Fruit fly (Drosophila melanogaster) whole organism, embryonic: ENCODE data around the gene scny.

Experiments
- Ada2b ChIP-seq: fragments of 200-800 bp; sonication (Bioruptor generic); IDR thresholded peaks from 2 replicates; pipeline ENCODE4 v1.3.6; 2022; ENCODE audit warnings: missing biosample characterization, missing genetic modification characterization
- CG10543 ChIP-seq: fragments of 200-800 bp; sonication (Bioruptor generic); optimal IDR thresholded peaks from 3 replicates; lab custom pipeline; 2017; ENCODE audit warnings: missing biosample characterization, mild to moderate bottlenecking, missing genetic modification characterization, moderate library complexity
- CG11398 ChIP-seq: fragments of 200-800 bp; sonication (Bioruptor generic); optimal IDR thresholded peaks from 2 replicates; lab custom pipeline; 2016; ENCODE audit warnings: missing biosample characterization, missing genetic modification characterization
- CG11696 ChIP-seq: fragments of 200-800 bp; sonication (Bioruptor generic); IDR thresholded peaks from 2 replicates; pipeline ENCODE4 v1.3.6; 2022; ENCODE audit warnings: missing biosample characterization, missing genetic modification characterization
- CG13624 ChIP-seq: fragments of 200-800 bp; sonication (Bioruptor generic); optimal IDR thresholded peaks from 2 replicates; lab custom pipeline; 2016; ENCODE audit warnings: missing biosample characterization, missing genetic modification characterization
- CG15514 ChIP-seq: fragments of 200-800 bp; sonication (Bioruptor generic); optimal IDR thresholded peaks from 3 replicates; lab custom pipeline; 2017; ENCODE audit warnings: missing biosample characterization, missing genetic modification characterization, mild to moderate bottlenecking, moderate library complexity, missing genetic modification reagents
- CG1832 ChIP-seq: fragments of 200-800 bp; sonication (Bioruptor generic); optimal IDR thresholded peaks from 2 replicates; lab custom pipeline; 2017; ENCODE audit warnings: missing biosample characterization, mild to moderate bottlenecking, missing genetic modification characterization, inconsistent platforms
- CG30020 ChIP-seq: fragments of 200-800 bp; optimal IDR thresholded peaks from 2 replicates; lab custom pipeline; 2019; ENCODE audit warnings: missing biosample characterization, mild to moderate bottlenecking, missing genetic modification characterization, moderate library complexity
- CG3065 ChIP-seq: fragments of 200-800 bp; sonication (Bioruptor generic); optimal IDR thresholded peaks from 2 replicates; lab custom pipeline; 2016; ENCODE audit warnings: missing biosample characterization, missing genetic modification characterization
- CG4328 ChIP-seq: fragments of 200-800 bp; sonication (Bioruptor generic); optimal IDR thresholded peaks from 3 replicates; lab custom pipeline; 2017; ENCODE audit warnings: missing biosample characterization, missing genetic modification reagents, missing genetic modification characterization
- CG4404 ChIP-seq: fragments of 200-800 bp; sonication (Bioruptor generic); IDR thresholded peaks from 2 replicates; pipeline ENCODE4 v1.3.6; 2022; ENCODE audit warnings: missing biosample characterization, missing genetic modification characterization
- CG4617 ChIP-seq: fragments of 200-800 bp; sonication (Bioruptor generic); optimal IDR thresholded peaks from 3 replicates; lab custom pipeline; 2016; ENCODE audit warnings: missing biosample characterization, missing genetic modification characterization, borderline replicate concordance
- CG5953 ChIP-seq: fragments of 200-800 bp; sonication (Bioruptor generic); IDR thresholded peaks from 2 replicates; pipeline ENCODE4 v1.3.6; 2022; ENCODE audit warnings: missing biosample characterization, missing genetic modification characterization
- CG7556 ChIP-seq: fragments of 200-800 bp; sonication (Bioruptor generic); optimal IDR thresholded peaks from 2 replicates; lab custom pipeline; 2017; ENCODE audit warnings: missing biosample characterization, mild to moderate bottlenecking, missing genetic modification characterization
- CG9727 ChIP-seq: fragments of 200-800 bp; sonication (Bioruptor generic); optimal IDR thresholded peaks from 3 replicates; lab custom pipeline; 2017; ENCODE audit warnings: missing biosample characterization, mild to moderate bottlenecking, missing genetic modification characterization
- CHES-1-like ChIP-seq: fragments of 200-800 bp; sonication (Bioruptor generic); optimal IDR thresholded peaks from 2 replicates; lab custom pipeline; 2016; ENCODE audit warnings: missing biosample characterization, missing genetic modification characterization
- Camta ChIP-seq: fragments of 200-800 bp; sonication (Bioruptor generic); optimal IDR thresholded peaks from 2 replicates; lab custom pipeline; 2016; ENCODE audit warnings: missing biosample characterization, missing genetic modification characterization
- CrebB ChIP-seq: fragments of 200-800 bp; sonication (Bioruptor generic); optimal IDR thresholded peaks from 3 replicates; lab custom pipeline; 2018; ENCODE audit warnings: missing biosample characterization, mild to moderate bottlenecking, missing genetic modification characterization
- E2f1 ChIP-seq: fragments of 200-800 bp; sonication (Bioruptor generic); IDR thresholded peaks from 2 replicates; pipeline ENCODE4 v1.3.6; 2022; ENCODE audit warnings: missing biosample characterization, missing genetic modification characterization
- GATAe ChIP-seq: fragments of 200-800 bp; sonication (Bioruptor generic); conservative IDR thresholded peaks from 2 replicates; pipeline ENCODE4 v1.3.6; 2022; ENCODE audit warnings: missing biosample characterization, missing genetic modification characterization
- Gug ChIP-seq: fragments of 200-800 bp; sonication (Bioruptor generic); IDR thresholded peaks from 4 replicates; pipeline ENCODE4 v1.3.6; 2022; ENCODE audit warnings: missing biosample characterization, missing genetic modification characterization
- HLH54F ChIP-seq: fragments of 200-800 bp; sonication (Bioruptor generic); optimal IDR thresholded peaks from 3 replicates; lab custom pipeline; 2016; ENCODE audit warnings: missing biosample characterization, missing genetic modification characterization
- HmgZ ChIP-seq: fragments of 200-800 bp; sonication (Bioruptor generic); optimal IDR thresholded peaks from 2 replicates; lab custom pipeline; 2018; ENCODE audit warnings: missing biosample characterization, mild to moderate bottlenecking, missing genetic modification characterization
- Lhr ChIP-seq: fragments of 200-800 bp; sonication (Bioruptor generic); optimal IDR thresholded peaks from 3 replicates; lab custom pipeline; 2017; ENCODE audit warnings: mild to moderate bottlenecking, missing biosample characterization, missing genetic modification reagents, missing genetic modification characterization
- MBD-R2 ChIP-seq: fragments of 200-800 bp; sonication (Bioruptor generic); IDR thresholded peaks from 2 replicates; pipeline ENCODE4 v1.3.6; 2022; ENCODE audit warnings: missing biosample characterization, missing genetic modification characterization
- MTF-1 ChIP-seq: fragments of 200-800 bp; sonication (Bioruptor generic); optimal IDR thresholded peaks from 2 replicates; lab custom pipeline; 2018; ENCODE audit warnings: missing biosample characterization, mild to moderate bottlenecking, missing genetic modification characterization, borderline replicate concordance
- Opbp ChIP-seq: fragments of 200-800 bp; sonication (Bioruptor generic); IDR thresholded peaks from 3 replicates; pipeline ENCODE4 v1.3.6; 2022; ENCODE audit warnings: missing biosample characterization, missing genetic modification characterization; ENCODE audit not compliant: partially characterized antibody
- Ptx1 ChIP-seq: fragments of 200-800 bp; sonication (Bioruptor generic); IDR thresholded peaks from 2 replicates; pipeline ENCODE4 v1.3.6; 2022; ENCODE audit warnings: missing biosample characterization, missing genetic modification characterization
- Six4 ChIP-seq: fragments of 200-800 bp; sonication (Bioruptor generic); optimal IDR thresholded peaks from 2 replicates; lab custom pipeline; 2016; ENCODE audit warnings: missing biosample characterization, missing genetic modification characterization
- aop ChIP-seq: fragments of 200-800 bp; sonication (Bioruptor generic); IDR thresholded peaks from 2 replicates; pipeline ENCODE4 v1.3.6; 2022; ENCODE audit warnings: missing biosample characterization, missing genetic modification characterization
- bbx ChIP-seq: fragments of 200-800 bp; sonication (Bioruptor generic); IDR thresholded peaks from 2 replicates; pipeline ENCODE4 v1.3.6; 2022; ENCODE audit warnings: missing biosample characterization, missing genetic modification characterization; ENCODE audit not compliant: partially characterized antibody
- danr ChIP-seq: fragments of 200-800 bp; sonication (Bioruptor generic); IDR thresholded peaks from 2 replicates; pipeline ENCODE4 v1.3.6; 2022; ENCODE audit warnings: missing biosample characterization, missing genetic modification characterization
- emc ChIP-seq: fragments of 200-800 bp; sonication (Bioruptor generic); optimal IDR thresholded peaks from 2 replicates; lab custom pipeline; 2016; ENCODE audit warnings: missing biosample characterization, missing genetic modification characterization
- en ChIP-seq: fragments of 200-800 bp; sonication (Bioruptor generic); optimal IDR thresholded peaks from 2 replicates; lab custom pipeline; 2016; ENCODE audit warnings: missing biosample characterization, missing genetic modification characterization
- fd96Cb ChIP-seq: fragments of 200-800 bp; sonication (Bioruptor generic); optimal IDR thresholded peaks from 2 replicates; lab custom pipeline; 2018; ENCODE audit warnings: missing biosample characterization, mild to moderate bottlenecking, missing genetic modification characterization, moderate library complexity
- fru ChIP-seq: fragments of >200 bp; optimal IDR thresholded peaks from 2 replicates; lab custom pipeline; 2017
- jigr1 ChIP-seq: fragments of 200-800 bp; sonication (Bioruptor generic); IDR thresholded peaks from 3 replicates; pipeline ENCODE4 v1.3.6; 2022; ENCODE audit warnings: missing biosample characterization, missing genetic modification characterization
- kah ChIP-seq: fragments of 200-800 bp; sonication (Bioruptor generic); optimal IDR thresholded peaks from 2 replicates; lab custom pipeline; 2018; ENCODE audit warnings: missing biosample characterization, mild to moderate bottlenecking, missing genetic modification characterization
- kay ChIP-seq: fragments of 200-800 bp; sonication (Bioruptor generic); optimal IDR thresholded peaks from 2 replicates; lab custom pipeline; 2016; ENCODE audit warnings: missing biosample characterization, missing genetic modification characterization
- lola ChIP-seq, 3 experiments: fragments of >200 bp in 2 of 3; fragments of 200-800 bp in 1 of 3; sonication (Bioruptor generic) in 1 of 3; optimal IDR thresholded peaks; 2 replicates each; lab custom pipeline; 2017 to 2019; ENCODE audit warnings: missing biosample characterization in 3 of 3, missing genetic modification characterization in 3 of 3, mild to moderate bottlenecking in 1 of 3, moderate library complexity in 1 of 3
- mirr ChIP-seq: fragments of 200-800 bp; sonication (Bioruptor generic); optimal IDR thresholded peaks from 3 replicates; lab custom pipeline; 2018; ENCODE audit warnings: missing biosample characterization, mild to moderate bottlenecking, missing genetic modification characterization
- pan ChIP-seq, 4 experiments: fragments of >200 bp in 3 of 4; fragments of 200-800 bp in 1 of 4; sonication (Bioruptor generic) in 1 of 4; optimal IDR thresholded peaks in 3 of 4; IDR thresholded peaks in 1 of 4; 2 replicates each; pipeline versions ENCODE4 v1.3.6 to Lab custom; 2017 to 2022; ENCODE audit warnings: missing biosample characterization in 2 of 4, missing genetic modification characterization in 2 of 4, mixed read lengths in 1 of 4
- phol ChIP-seq: fragments of 200-800 bp; sonication (Bioruptor generic); optimal IDR thresholded peaks from 3 replicates; lab custom pipeline; 2018; ENCODE audit warnings: missing biosample characterization, mild to moderate bottlenecking, missing genetic modification characterization, moderate library complexity
- pnt ChIP-seq: fragments of 200-800 bp; sonication (Bioruptor generic); optimal IDR thresholded peaks from 3 replicates; lab custom pipeline; 2016; ENCODE audit warnings: missing biosample characterization, missing genetic modification characterization
- run ChIP-seq: fragments of 200-800 bp; sonication (Bioruptor generic); optimal IDR thresholded peaks from 3 replicates; lab custom pipeline; 2018; ENCODE audit warnings: missing biosample characterization, mild to moderate bottlenecking, missing genetic modification characterization
- slbo ChIP-seq: fragments of 200-800 bp; sonication (Bioruptor generic); IDR thresholded peaks from 2 replicates; pipeline ENCODE4 v1.3.6; 2022; ENCODE audit warnings: missing biosample characterization, missing genetic modification characterization
- sug ChIP-seq: fragments of 200-800 bp; optimal IDR thresholded peaks from 2 replicates; lab custom pipeline; 2019; ENCODE audit warnings: missing biosample characterization, mild to moderate bottlenecking, missing genetic modification characterization, moderate library complexity
- tgo ChIP-seq: fragments of 200-800 bp; sonication (Bioruptor generic); IDR thresholded peaks from 3 replicates; pipeline ENCODE4 v1.3.6; 2022; ENCODE audit warnings: missing biosample characterization, missing genetic modification characterization
- zfh1 ChIP-seq: fragments of 200-800 bp; sonication (Bioruptor generic); IDR thresholded peaks from 3 replicates; pipeline ENCODE4 v1.3.6; 2022; ENCODE audit warnings: missing biosample characterization, missing genetic modification characterization

Gene scny

DNA sequence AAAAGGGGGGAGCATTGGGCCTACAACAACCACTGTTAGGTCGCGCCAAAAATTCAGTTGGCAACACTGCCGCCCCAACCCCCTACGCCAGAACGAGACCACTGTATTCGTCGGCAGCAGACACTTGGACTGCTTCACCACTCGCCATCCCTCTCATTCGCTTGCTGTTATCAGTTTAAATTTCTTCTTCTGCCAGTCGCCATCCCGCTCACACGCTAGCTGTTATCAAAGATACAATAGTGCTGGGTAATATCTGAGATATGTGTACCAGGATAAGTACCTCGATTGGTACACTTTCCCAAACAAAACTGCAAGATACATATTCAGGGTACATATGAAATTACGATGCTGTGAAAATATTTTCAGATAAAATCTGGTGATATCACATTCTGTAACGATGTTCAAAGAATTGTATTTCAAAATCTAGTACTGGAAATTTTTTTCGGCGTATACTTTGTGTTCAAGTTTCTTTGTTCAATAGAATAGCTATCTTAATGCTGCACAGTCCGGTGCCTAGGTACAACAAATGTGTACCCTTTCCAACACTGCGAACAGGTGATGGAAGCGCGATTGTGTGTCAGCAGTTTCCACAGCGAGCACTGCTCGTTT is 2.1 kb downstream of the scny start (continued):
- no peak for TF ChIP-seq aop (GFP tag; lab: Robert Waterston, UW)
- peak; percentile 91 for TF ChIP-seq CG4328 (GFP tag; lab: Kevin White, UChicago)
- TF ChIP-seq kay (GFP tag; lab: Kevin White, UChicago), result peak; percentile 68
- TF ChIP-seq Opbp (GFP tag; lab: Robert Waterston, UW), result peak; percentile 48; the same call in 2 of the 3 replicates
- peak; percentile 88 for TF ChIP-seq mirr (GFP tag; lab: Kevin White, UChicago)
- peak; percentile 73 for TF ChIP-seq CG30020 (tag; lab: Kevin White, UChicago)
- TF ChIP-seq bbx (GFP tag; lab: Robert Waterston, UW), result peak; percentile 52
- TF ChIP-seq pnt (GFP tag; lab: Kevin White, UChicago), result peak; percentile 80
- TF ChIP-seq CG11398 (GFP tag; lab: Kevin White, UChicago), result peak; percentile 62
- peak; percentile 65 for TF ChIP-seq CG15514 (GFP tag; lab: Kevin White, UChicago)
- TF ChIP-seq sug (tag; lab: Kevin White, UChicago), result peak; percentile 87
- peak; percentile 90 for TF ChIP-seq CG7556 (GFP tag; lab: Kevin White, UChicago)
- peak; percentile 88 for TF ChIP-seq CHES-1-like (GFP tag; lab: Kevin White, UChicago)
- peak; percentile 55 for TF ChIP-seq Lhr (GFP tag; lab: Kevin White, UChicago)
- TF ChIP-seq emc (GFP tag; lab: Kevin White, UChicago), result peak; percentile 38
- TF ChIP-seq slbo (GFP tag; lab: Robert Waterston, UW), result peak; percentile 67
- TF ChIP-seq HLH54F (GFP tag; lab: Kevin White, UChicago), result peak; percentile 86
- TF ChIP-seq pan (optimal IDR thresholded peaks at IDR 0.05; lab: Kevin White, UChicago), result no peak
- no peak for TF ChIP-seq pan (GFP tag; optimal IDR thresholded peaks at IDR 0.05 in 1 of 2, IDR thresholded peaks at IDR 0.05 in 1 of 2)
- TF ChIP-seq phol (tag; lab: Kevin White, UChicago), result peak; percentile 87
- peak; percentile 53 for TF ChIP-seq run (tag; lab: Kevin White, UChicago)
- TF ChIP-seq CrebB, result peak; percentile 85
- TF ChIP-seq MTF-1, result no peak
- peak; percentile 98 for TF ChIP-seq CG1832 (GFP tag; lab: Kevin White, UChicago)
- TF ChIP-seq CG13624 (GFP tag; lab: Kevin White, UChicago), result peak; percentile 80
- peak; percentile 86 for TF ChIP-seq CG9727 (GFP tag; lab: Kevin White, UChicago)
- TF ChIP-seq Ptx1 (GFP tag; lab: Robert Waterston, UW), result peak; percentile 69
- TF ChIP-seq en, result peak; percentile 80
- peak in 1 of 3 experiments; percentile 82 for TF ChIP-seq lola (GFP tag; optimal IDR thresholded peaks at IDR 0.05; lab: Kevin White, UChicago)
- peak; percentile 80 for TF ChIP-seq E2f1 (GFP tag; lab: Robert Waterston, UW)
- TF ChIP-seq CG5953 (GFP tag; lab: Robert Waterston, UW), result peak; percentile 31; the same call in 1 of the 2 replicates
- TF ChIP-seq CG4404, result peak; percentile 27; the same call in 1 of the 2 replicates
- peak; percentile 73 for TF ChIP-seq Ada2b (GFP tag; lab: Robert Waterston, UW)
- TF ChIP-seq Gug, result peak; percentile 62; the same call in 3 of the 4 replicates
- TF ChIP-seq HmgZ (tag; lab: Kevin White, UChicago), result peak; percentile 92
- TF ChIP-seq danr (GFP tag; lab: Robert Waterston, UW), result peak; percentile 27; the same call in 1 of the 2 replicates
- TF ChIP-seq kah (GFP tag; lab: Kevin White, UChicago), result peak; percentile 51
- TF ChIP-seq Six4 (GFP tag; lab: Kevin White, UChicago), result peak; percentile 72
- peak; percentile 74 for TF ChIP-seq zfh1 (GFP tag; lab: Robert Waterston, UW)
- peak; percentile 52 for TF ChIP-seq CG4617 (GFP tag; lab: Kevin White, UChicago)
- no peak for TF ChIP-seq CG11696 (GFP tag; lab: Robert Waterston, UW)
- peak; percentile 44 for TF ChIP-seq CG3065 (GFP tag; lab: Kevin White, UChicago)
- no peak for TF ChIP-seq jigr1
- peak; percentile 44; the same call in 1 of the 2 replicates for TF ChIP-seq MBD-R2 (GFP tag; lab: Robert Waterston, UW)
- TF ChIP-seq GATAe, result peak; percentile 96
- TF ChIP-seq fru (lab: Kevin White, UChicago), result no peak
- peak; percentile 94 for TF ChIP-seq CG10543 (GFP tag; lab: Kevin White, UChicago)
- peak; percentile 83 for TF ChIP-seq Camta (GFP tag; lab: Kevin White, UChicago)
- TF ChIP-seq tgo (GFP tag; lab: Robert Waterston, UW), result peak; percentile 70
- TF ChIP-seq fd96Cb (tag; lab: Kevin White, UChicago), result peak; percentile 81
